Fruit fly (Drosophila melanogaster) S2 (cell line): ENCODE measurements around the gene mtSSB.

Experiments
- CG8478 ChIP-seq: fragments of >200 bp; optimal IDR thresholded peaks from 2 replicates; lab custom pipeline; 2018
- CTCF ChIP-seq, 2 experiments: fragments of >200 bp; optimal IDR thresholded peaks; 2 replicates each; lab custom pipeline; 2018

DNA sequence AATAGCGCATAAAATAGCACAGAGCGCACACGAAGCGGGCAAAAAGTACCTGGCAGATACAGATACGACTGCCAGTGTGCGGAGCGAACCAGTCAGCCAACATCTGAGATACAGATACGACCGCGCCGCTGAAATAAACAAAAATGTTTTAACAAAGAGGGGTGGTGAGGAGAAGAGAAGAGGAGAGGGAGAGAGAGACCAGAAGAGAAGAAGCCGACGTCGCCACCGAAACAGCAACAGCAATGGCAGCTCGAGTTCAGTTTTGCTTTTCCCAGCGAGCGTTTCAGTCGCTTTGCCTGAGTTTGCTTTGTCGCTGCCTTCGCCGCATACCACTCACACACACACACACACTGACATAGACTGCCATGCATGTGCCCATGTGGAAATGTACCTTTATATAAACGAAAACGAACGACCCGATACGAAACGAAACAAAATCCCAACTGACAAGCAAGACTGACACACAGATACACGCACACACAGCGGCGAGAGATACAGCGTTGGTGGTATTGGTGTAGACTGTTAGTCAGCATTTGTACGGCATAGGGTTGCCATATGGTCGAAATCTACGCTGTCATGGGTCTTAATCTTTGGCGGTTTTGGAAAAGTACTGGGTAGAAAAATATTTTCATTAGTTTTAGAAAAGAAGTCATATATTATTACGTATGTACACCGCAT, 36.2 kb upstream of the mtSSB start:
- TF ChIP-seq CG8478 (lab: Kevin White, UChicago) = no peak
- peak in 1 of 2 experiments; percentile 2 for TF ChIP-seq CTCF (optimal IDR thresholded peaks at IDR 0.05; lab: Kevin White, UChicago)
